Fruit fly (Drosophila melanogaster) whole organism, embryonic: ENCODE measurements around the gene Sqor.

Experiments
- Bdp1 ChIP-seq: fragments of 200-800 bp; sonication (Bioruptor generic); optimal IDR thresholded peaks from 3 replicates; lab custom pipeline; 2016; ENCODE audit warnings: missing biosample characterization, missing genetic modification characterization
- CG10979 ChIP-seq: fragments of 200-800 bp; sonication (Bioruptor generic); optimal IDR thresholded peaks from 2 replicates; lab custom pipeline; 2018; ENCODE audit warnings: missing biosample characterization, mild to moderate bottlenecking, missing genetic modification characterization, moderate library complexity
- CG11560 ChIP-seq: fragments of 200-800 bp; sonication (Bioruptor generic); IDR thresholded peaks from 3 replicates; pipeline ENCODE4 v1.3.6; 2022; ENCODE audit warnings: missing biosample characterization, missing genetic modification characterization
- CG12236 ChIP-seq: fragments of 200-800 bp; sonication (Bioruptor generic); optimal IDR thresholded peaks from 2 replicates; lab custom pipeline; 2016; ENCODE audit warnings: missing biosample characterization, missing genetic modification characterization
- CG1233 ChIP-seq: fragments of 200-800 bp; sonication (Bioruptor generic); optimal IDR thresholded peaks from 4 replicates; lab custom pipeline; 2018; ENCODE audit warnings: missing biosample characterization, mild to moderate bottlenecking, missing genetic modification characterization
- CG14965 ChIP-seq: fragments of 200-800 bp; sonication (Bioruptor generic); optimal IDR thresholded peaks from 2 replicates; lab custom pipeline; 2016; ENCODE audit warnings: missing biosample characterization, missing genetic modification characterization, borderline replicate concordance
- CG15479 ChIP-seq: fragments of 200-800 bp; sonication (Bioruptor generic); optimal IDR thresholded peaks from 3 replicates; lab custom pipeline; 2019; ENCODE audit warnings: missing biosample characterization, mild to moderate bottlenecking, missing genetic modification characterization, moderate library complexity
- CG1602 ChIP-seq: fragments of 200-800 bp; sonication (Bioruptor generic); optimal IDR thresholded peaks from 3 replicates; lab custom pipeline; 2016; ENCODE audit warnings: missing biosample characterization, missing genetic modification characterization
- CG17612 ChIP-seq: fragments of 200-800 bp; sonication (Bioruptor generic); IDR thresholded peaks from 2 replicates; pipeline ENCODE4 v1.3.6; 2022; ENCODE audit warnings: missing biosample characterization, missing genetic modification characterization
- CG2678 ChIP-seq: fragments of 200-800 bp; sonication (Bioruptor generic); optimal IDR thresholded peaks from 3 replicates; lab custom pipeline; 2019; ENCODE audit warnings: missing biosample characterization, mild to moderate bottlenecking, missing genetic modification characterization, moderate library complexity
- CG2889 ChIP-seq: fragments of 200-800 bp; sonication (Bioruptor generic); IDR thresholded peaks from 3 replicates; pipeline ENCODE4 v1.3.6; 2022; ENCODE audit warnings: missing biosample characterization, missing genetic modification characterization
- CG3995 ChIP-seq: fragments of 200-800 bp; sonication (Bioruptor generic); optimal IDR thresholded peaks from 3 replicates; lab custom pipeline; 2016; ENCODE audit warnings: missing biosample characterization, missing genetic modification characterization
- CG4328 ChIP-seq: fragments of 200-800 bp; sonication (Bioruptor generic); optimal IDR thresholded peaks from 3 replicates; lab custom pipeline; 2017; ENCODE audit warnings: missing biosample characterization, missing genetic modification reagents, missing genetic modification characterization
- CG4360 ChIP-seq: fragments of 200-800 bp; sonication (Bioruptor generic); IDR thresholded peaks from 2 replicates; pipeline ENCODE4 v1.3.6; 2022; ENCODE audit warnings: missing biosample characterization, missing genetic modification characterization
- CG9609 ChIP-seq: fragments of 200-800 bp; sonication (Bioruptor generic); optimal IDR thresholded peaks from 3 replicates; lab custom pipeline; 2016; ENCODE audit warnings: missing biosample characterization, missing genetic modification characterization
- D ChIP-seq, 2 experiments: fragments of 200-800 bp in 1 of 2; fragments of >200 bp in 1 of 2; sonication (Bioruptor generic) in 1 of 2; optimal IDR thresholded peaks; 2 replicates in 1 of 2; 3 replicates in 1 of 2; lab custom pipeline; 2017; ENCODE audit warnings: mild to moderate bottlenecking in 1 of 2, missing biosample characterization in 1 of 2, missing genetic modification characterization in 1 of 2, missing genetic modification reagents in 1 of 2
- Dip3 ChIP-seq: fragments of 200-800 bp; sonication (Bioruptor generic); optimal IDR thresholded peaks from 3 replicates; lab custom pipeline; 2016; ENCODE audit warnings: missing biosample characterization, missing genetic modification characterization
- Fer2 ChIP-seq: fragments of 200-800 bp; sonication (Bioruptor generic); optimal IDR thresholded peaks from 2 replicates; lab custom pipeline; 2018; ENCODE audit warnings: missing biosample characterization, mild to moderate bottlenecking, missing genetic modification characterization, moderate library complexity
- Kr ChIP-seq: fragments of 200-800 bp; sonication (Bioruptor generic); optimal IDR thresholded peaks from 2 replicates; lab custom pipeline; 2017; ENCODE audit warnings: missing biosample characterization, mild to moderate bottlenecking, missing genetic modification characterization
- NC2α ChIP-seq: fragments of 200-800 bp; sonication (Bioruptor generic); optimal IDR thresholded peaks from 2 replicates; lab custom pipeline; 2016; ENCODE audit warnings: missing biosample characterization, missing genetic modification characterization
- NK7.1 ChIP-seq: fragments of 200-800 bp; sonication (Bioruptor generic); optimal IDR thresholded peaks from 3 replicates; lab custom pipeline; 2016; ENCODE audit warnings: missing biosample characterization, missing genetic modification characterization
- Oli ChIP-seq: fragments of 200-800 bp; sonication (Bioruptor generic); optimal IDR thresholded peaks from 2 replicates; lab custom pipeline; 2018; ENCODE audit warnings: missing biosample characterization, mild to moderate bottlenecking, missing genetic modification characterization, moderate library complexity
- Pdp1 ChIP-seq, 2 experiments: fragments of 200-800 bp; sonication (Bioruptor generic); optimal IDR thresholded peaks; 3 replicates each; lab custom pipeline; 2016; ENCODE audit warnings: missing biosample characterization in 2 of 2, missing genetic modification characterization in 2 of 2, mild to moderate bottlenecking in 1 of 2, moderate library complexity in 1 of 2
- Spps ChIP-seq: fragments of 200-800 bp; sonication (Bioruptor generic); optimal IDR thresholded peaks from 2 replicates; lab custom pipeline; 2018; ENCODE audit warnings: missing biosample characterization, mild to moderate bottlenecking, missing genetic modification characterization
- Sry-β ChIP-seq: fragments of 200-800 bp; sonication (Bioruptor generic); optimal IDR thresholded peaks from 2 replicates; lab custom pipeline; 2018; ENCODE audit warnings: missing biosample characterization, mild to moderate bottlenecking, missing genetic modification characterization, moderate library complexity
- TFAM ChIP-seq: fragments of 200-800 bp; sonication (Bioruptor generic); optimal IDR thresholded peaks from 2 replicates; lab custom pipeline; 2017; ENCODE audit warnings: missing biosample characterization, missing genetic modification characterization, inconsistent platforms
- Tbp ChIP-seq: fragments of >200 bp; optimal IDR thresholded peaks from 2 replicates; lab custom pipeline; 2018; ENCODE audit warnings: missing biosample characterization, missing genetic modification characterization
- Vsx1 ChIP-seq: fragments of 200-800 bp; sonication (Bioruptor generic); optimal IDR thresholded peaks from 2 replicates; lab custom pipeline; 2017; ENCODE audit warnings: missing biosample characterization, mild to moderate bottlenecking, missing genetic modification characterization, missing genetic modification reagents
- ap ChIP-seq: fragments of 200-800 bp; sonication (Bioruptor generic); IDR thresholded peaks from 2 replicates; pipeline ENCODE4 v1.3.6; 2022; ENCODE audit warnings: missing biosample characterization, missing genetic modification characterization
- ato ChIP-seq: fragments of 200-800 bp; sonication (Bioruptor generic); IDR thresholded peaks from 2 replicates; pipeline ENCODE4 v1.3.6; 2022; ENCODE audit warnings: missing biosample characterization, missing genetic modification characterization; ENCODE audit not compliant: partially characterized antibody
- az2 ChIP-seq: fragments of 200-800 bp; sonication (Bioruptor generic); optimal IDR thresholded peaks from 3 replicates; lab custom pipeline; 2016; ENCODE audit warnings: missing biosample characterization, missing genetic modification characterization
- bab2 ChIP-seq: fragments of 200-800 bp; sonication (Bioruptor generic); optimal IDR thresholded peaks from 2 replicates; lab custom pipeline; 2016; ENCODE audit warnings: missing biosample characterization, missing genetic modification characterization
- chn ChIP-seq: fragments of 200-800 bp; sonication (Bioruptor generic); optimal IDR thresholded peaks from 2 replicates; lab custom pipeline; 2016; ENCODE audit warnings: missing biosample characterization, missing genetic modification characterization
- crc ChIP-seq: fragments of 200-800 bp; sonication (Bioruptor generic); optimal IDR thresholded peaks from 2 replicates; lab custom pipeline; 2016; ENCODE audit warnings: missing biosample characterization, missing genetic modification characterization
- crol ChIP-seq: fragments of 200-800 bp; sonication (Bioruptor generic); IDR thresholded peaks from 2 replicates; pipeline ENCODE4 v1.3.6; 2022; ENCODE audit warnings: missing biosample characterization, missing genetic modification characterization
- dimm ChIP-seq: fragments of 200-800 bp; sonication (Bioruptor generic); IDR thresholded peaks from 2 replicates; pipeline ENCODE4 v1.3.6; 2022; ENCODE audit warnings: missing biosample characterization, missing genetic modification characterization
- ems ChIP-seq: fragments of 200-800 bp; sonication (Bioruptor generic); optimal IDR thresholded peaks from 3 replicates; lab custom pipeline; 2016; ENCODE audit warnings: missing biosample characterization, missing genetic modification characterization
- ftz-f1 ChIP-seq: fragments of 200-800 bp; sonication (Bioruptor generic); optimal IDR thresholded peaks from 2 replicates; lab custom pipeline; 2016; ENCODE audit warnings: missing biosample characterization, missing genetic modification characterization
- hkb ChIP-seq, 2 experiments: fragments of 200-800 bp in 1 of 2; fragments of >200 bp in 1 of 2; sonication (Bioruptor generic) in 1 of 2; IDR thresholded peaks in 1 of 2; optimal IDR thresholded peaks in 1 of 2; 2 replicates each; pipeline versions ENCODE4 v1.3.6 to Lab custom; 2017 to 2022; ENCODE audit warnings: missing biosample characterization in 1 of 2, missing genetic modification characterization in 1 of 2
- insv ChIP-seq, 2 experiments: fragments of 200-800 bp; sonication (Bioruptor generic); optimal IDR thresholded peaks; 3 replicates each; lab custom pipeline; 2016 to 2018; ENCODE audit warnings: missing biosample characterization in 2 of 2, missing genetic modification characterization in 2 of 2
- maf-S ChIP-seq: fragments of 200-800 bp; sonication (Bioruptor generic); optimal IDR thresholded peaks from 2 replicates; lab custom pipeline; 2016; ENCODE audit warnings: missing biosample characterization, missing genetic modification characterization
- mam ChIP-seq: fragments of 200-800 bp; sonication (Bioruptor generic); optimal IDR thresholded peaks from 3 replicates; lab custom pipeline; 2016; ENCODE audit warnings: missing biosample characterization, missing genetic modification characterization
- odd ChIP-seq: fragments of 200-800 bp; sonication (Bioruptor generic); optimal IDR thresholded peaks from 2 replicates; lab custom pipeline; 2017; ENCODE audit warnings: missing biosample characterization, mild to moderate bottlenecking, missing genetic modification characterization
- repo ChIP-seq: fragments of 200-800 bp; sonication (Bioruptor generic); optimal IDR thresholded peaks from 2 replicates; lab custom pipeline; 2016; ENCODE audit warnings: missing biosample characterization, missing genetic modification characterization
- salm ChIP-seq: fragments of 200-800 bp; sonication (Bioruptor generic); optimal IDR thresholded peaks from 2 replicates; lab custom pipeline; 2018; ENCODE audit warnings: missing biosample characterization, mild to moderate bottlenecking, missing genetic modification characterization
- sens ChIP-seq: fragments of 200-800 bp; sonication (Bioruptor generic); peaks from one replicate; lab custom pipeline; 2016; ENCODE audit warnings: missing biosample characterization, missing genetic modification characterization
- slbo ChIP-seq: fragments of 200-800 bp; sonication (Bioruptor generic); IDR thresholded peaks from 2 replicates; pipeline ENCODE4 v1.3.6; 2022; ENCODE audit warnings: missing biosample characterization, missing genetic modification characterization
- tup ChIP-seq: fragments of 200-800 bp; sonication (Bioruptor generic); optimal IDR thresholded peaks from 2 replicates; lab custom pipeline; 2016; ENCODE audit warnings: missing biosample characterization, mild to moderate bottlenecking, missing genetic modification characterization, moderate library complexity
- twi ChIP-seq: fragments of 200-800 bp; optimal IDR thresholded peaks from 2 replicates; lab custom pipeline; 2019; ENCODE audit warnings: missing biosample characterization, mild to moderate bottlenecking, missing genetic modification characterization, moderate library complexity

The Sqor gene

dm6 chr3L:4252862-4253610 is 13.1 kb downstream of the Sqor start (continued):
- TF ChIP-seq ems (GFP tag; lab: Kevin White, UChicago) (no peak), CG12236 (no peak), slbo (GFP tag; lab: Robert Waterston, UW) (no peak), salm (tag; lab: Kevin White, UChicago) (no peak), Sry-β (GFP tag; lab: Kevin White, UChicago) (peak; percentile 82), CG17612 (GFP tag; lab: Robert Waterston, UW) (no peak), sens (GFP tag; lab: Kevin White, UChicago) (peak; percentile 47), tup (GFP tag; lab: Kevin White, UChicago) (no peak), CG2678 (tag; lab: Kevin White, UChicago) (no peak), ftz-f1 (GFP tag; lab: Kevin White, UChicago) (peak; percentile 6), CG1233 (peak; percentile 4), hkb (optimal IDR thresholded peaks at IDR 0.05; lab: Kevin White, UChicago) (no peak), hkb (GFP tag; IDR thresholded peaks at IDR 0.05; lab: Robert Waterston, UW) (no peak), CG3995 (peak; percentile 92), ato (GFP tag; lab: Robert Waterston, UW) (no peak), Spps (tag; lab: Kevin White, UChicago) (no peak), bab2 (GFP tag; lab: Kevin White, UChicago) (no peak), odd (GFP tag; lab: Kevin White, UChicago) (no peak), twi (tag; lab: Kevin White, UChicago) (peak; percentile 23), ap (GFP tag; lab: Robert Waterston, UW) (no peak), maf-S (GFP tag; lab: Kevin White, UChicago) (no peak), Dip3 (GFP tag; lab: Kevin White, UChicago) (no peak), CG11560 (no peak), Vsx1 (GFP tag; lab: Kevin White, UChicago) (no peak), Kr (GFP tag; lab: Kevin White, UChicago) (peak; percentile 41), crc (no peak), Bdp1 (no peak), CG4360 (GFP tag; lab: Robert Waterston, UW) (peak; percentile 60), Pdp1 (GFP tag; optimal IDR thresholded peaks at IDR 0.05; lab: Kevin White, UChicago) (peak in 1 of 2 experiments; percentile 29), crol (GFP tag; lab: Robert Waterston, UW) (peak; percentile 77), insv (GFP tag; optimal IDR thresholded peaks at IDR 0.05; lab: Kevin White, UChicago) (peak in 1 of 2 experiments; percentile 15), Tbp (no peak), CG1602 (GFP tag; lab: Kevin White, UChicago) (no peak), CG15479 (GFP tag; lab: Kevin White, UChicago) (peak; percentile 95), chn (GFP tag; lab: Kevin White, UChicago) (no peak), repo (GFP tag; lab: Kevin White, UChicago) (no peak), CG9609 (GFP tag; lab: Kevin White, UChicago) (no peak)

dm6 chr3L:4253611-4254300 is 13.8 kb downstream of the Sqor start:
- TF ChIP-seq D (optimal IDR thresholded peaks at IDR 0.05; lab: Kevin White, UChicago) (no peak), D (GFP tag; optimal IDR thresholded peaks at IDR 0.05; lab: Kevin White, UChicago) (no peak), TFAM (GFP tag; lab: Kevin White, UChicago) (no peak), dimm (GFP tag; lab: Robert Waterston, UW) (no peak), CG10979 (tag; lab: Kevin White, UChicago) (no peak), mam (GFP tag; lab: Kevin White, UChicago) (no peak), NC2α (GFP tag; lab: Kevin White, UChicago) (no peak), Oli (no peak), CG2889 (no peak), Fer2 (tag; lab: Kevin White, UChicago) (no peak), NK7.1 (GFP tag; lab: Kevin White, UChicago) (no peak), az2 (GFP tag; lab: Kevin White, UChicago) (no peak), CG4328 (GFP tag; lab: Kevin White, UChicago) (no peak), CG14965 (GFP tag; lab: Kevin White, UChicago) (no peak)
